Worm (Caenorhabditis elegans) whole organism, L4 larva: Measurements from ENCODE around the gene B0454.26.
A peak's percentile ranks its signal among the peaks of the same experiment; 100 is the strongest.

Source experiments
- F26F4.8 ChIP-seq: fragments of 200-800 bp; sonication (Bioruptor generic); conservative IDR thresholded peaks from 2 replicates; pipeline ENCODE4 v1.3.6; 2022; ENCODE audit warnings: missing genetic modification characterization, missing compliant biosample characterization
- F37D6.2 ChIP-seq: sonication (generic microtip); optimal IDR thresholded peaks from 2 replicates; lab custom pipeline; 2016; ENCODE audit warnings: mild to moderate bottlenecking, missing genetic modification characterization, missing compliant biosample characterization
- F44E2.7 ChIP-seq: fragments of 200-800 bp; sonication (Bioruptor generic); IDR thresholded peaks from 2 replicates; pipeline ENCODE4 v2.1.2; 2022; ENCODE audit warnings: missing genetic modification characterization, missing compliant biosample characterization
- F49E8.2 ChIP-seq: sonication (generic microtip); optimal IDR thresholded peaks from 2 replicates; lab custom pipeline; 2016; ENCODE audit warnings: missing compliant biosample characterization, mild to moderate bottlenecking, missing genetic modification characterization, borderline replicate concordance
- T26A8.4 ChIP-seq: fragments of 200-800 bp; sonication (Bioruptor generic); IDR thresholded peaks from 2 replicates; pipeline ENCODE4 v1.3.6; 2022; ENCODE audit warnings: missing genetic modification characterization, missing compliant biosample characterization
- Y105C5A.15 ChIP-seq: fragments of 200-800 bp; sonication (Bioruptor generic); IDR thresholded peaks from 2 replicates; pipeline ENCODE4 v1.3.6; 2022; ENCODE audit warnings: missing genetic modification characterization, missing compliant biosample characterization
- Y48G9A.11 ChIP-seq: fragments of 200-800 bp; sonication (Bioruptor generic); IDR thresholded peaks from 2 replicates; pipeline ENCODE4 v1.3.6; 2022; ENCODE audit warnings: missing genetic modification reagents, missing genetic modification characterization, missing compliant biosample characterization
- Y75B8A.6 ChIP-seq: fragments of 200-800 bp; sonication (Bioruptor generic); IDR thresholded peaks from 2 replicates; pipeline ENCODE4 v1.3.6; 2022; ENCODE audit warnings: missing genetic modification reagents, missing genetic modification characterization, missing compliant biosample characterization
- ZK546.5 ChIP-seq, 2 experiments: sonication (generic microtip); optimal IDR thresholded peaks; 2 replicates each; lab custom pipeline; 2017; ENCODE audit warnings: missing biosample characterization in 2 of 2, missing genetic modification characterization in 2 of 2
- ama-1 ChIP-seq: fragments of 150-350 bp; optimal IDR thresholded peaks from 2 replicates; lab custom pipeline; 2014; ENCODE audit warnings: inconsistent platforms, mixed read lengths
- arid-1 ChIP-seq: fragments of 200-800 bp; sonication (Bioruptor generic); conservative IDR thresholded peaks from 2 replicates; pipeline ENCODE4 v1.3.6; 2022; ENCODE audit warnings: missing genetic modification reagents, missing genetic modification characterization, missing compliant biosample characterization
- ceh-28 ChIP-seq: fragments of 150-350 bp; optimal IDR thresholded peaks from 2 replicates; lab custom pipeline; 2014; ENCODE audit warnings: missing biosample characterization, missing genetic modification reagents, missing genetic modification characterization
- ceh-32 ChIP-seq: sonication (generic microtip); optimal IDR thresholded peaks from 2 replicates; lab custom pipeline; 2016; ENCODE audit warnings: mild to moderate bottlenecking, missing genetic modification characterization, missing compliant biosample characterization; ENCODE audit not compliant: poor library complexity
- ceh-44 ChIP-seq: fragments of 200-800 bp; sonication (Bioruptor generic); IDR thresholded peaks from 2 replicates; pipeline ENCODE4 v1.3.6; 2022; ENCODE audit warnings: missing genetic modification reagents, missing genetic modification characterization, missing compliant biosample characterization
- ceh-62 ChIP-seq: sonication (generic microtip); optimal IDR thresholded peaks from 2 replicates; lab custom pipeline; 2017; ENCODE audit warnings: missing biosample characterization, missing genetic modification characterization
- ctbp-1 ChIP-seq: fragments of 200-800 bp; sonication (Bioruptor generic); IDR thresholded peaks from 2 replicates; pipeline ENCODE4 v1.3.6; 2022; ENCODE audit warnings: missing genetic modification reagents, missing genetic modification characterization, missing compliant biosample characterization
- daf-12 ChIP-seq: fragments of 150-350 bp; optimal IDR thresholded peaks from 2 replicates; lab custom pipeline; 2014; ENCODE audit warnings: missing biosample characterization, missing genetic modification reagents, missing genetic modification characterization
- daf-16 ChIP-seq, 3 experiments: sonication (generic microtip); optimal IDR thresholded peaks; 2 replicates each; lab custom pipeline; 2016 to 2017; ENCODE audit warnings: missing genetic modification characterization in 3 of 3, missing genetic modification reagents in 3 of 3, mild to moderate bottlenecking in 2 of 3, missing compliant biosample characterization in 2 of 3, missing biosample characterization in 1 of 3, moderate library complexity in 1 of 3
- daf-19 ChIP-seq: fragments of 200-800 bp; sonication (Bioruptor generic); conservative IDR thresholded peaks from 2 replicates; pipeline ENCODE4 v1.3.6; 2022; ENCODE audit warnings: missing genetic modification characterization, missing compliant biosample characterization
- dmd-8 ChIP-seq: fragments of 200-800 bp; sonication (Bioruptor generic); IDR thresholded peaks from 2 replicates; pipeline ENCODE4 v1.3.6; 2022; ENCODE audit warnings: missing genetic modification characterization, missing compliant biosample characterization
- dmd-9 ChIP-seq: fragments of 200-800 bp; sonication (Bioruptor generic); IDR thresholded peaks from 2 replicates; pipeline ENCODE4 v1.3.6; 2022; ENCODE audit warnings: missing genetic modification reagents, missing genetic modification characterization, missing compliant biosample characterization
- dpl-1 ChIP-seq: fragments of 150-350 bp; optimal IDR thresholded peaks from 2 replicates; lab custom pipeline; 2014; ENCODE audit warnings: missing biosample characterization, missing genetic modification reagents, missing genetic modification characterization
- dve-1 ChIP-seq: sonication (generic microtip); optimal IDR thresholded peaks from 2 replicates; lab custom pipeline; 2017; ENCODE audit warnings: antibody characterized with exemption, mild to moderate bottlenecking, missing genetic modification characterization, missing compliant biosample characterization; ENCODE audit not compliant: insufficient read depth
- egl-27 ChIP-seq: sonication (generic microtip); optimal IDR thresholded peaks from 3 replicates; lab custom pipeline; 2017; ENCODE audit warnings: missing biosample characterization, missing genetic modification reagents, missing genetic modification characterization
- egl-43 ChIP-seq: fragments of 200-800 bp; sonication (Bioruptor generic); IDR thresholded peaks from 2 replicates; pipeline ENCODE4 v1.3.6; 2022; ENCODE audit warnings: missing genetic modification reagents, missing genetic modification characterization, missing compliant biosample characterization
- fos-1 ChIP-seq: fragments of 150-350 bp; optimal IDR thresholded peaks from 2 replicates; lab custom pipeline; 2014; ENCODE audit warnings: missing biosample characterization, missing genetic modification characterization
- hlh-30 ChIP-seq: sonication (generic microtip); optimal IDR thresholded peaks from 2 replicates; lab custom pipeline; 2017; ENCODE audit warnings: antibody characterized with exemption, mild to moderate bottlenecking, missing genetic modification characterization, missing compliant biosample characterization; ENCODE audit not compliant: insufficient read depth
- jun-1 ChIP-seq: fragments of 150-350 bp; optimal IDR thresholded peaks from 2 replicates; lab custom pipeline; 2014; ENCODE audit warnings: missing biosample characterization, missing genetic modification reagents, missing genetic modification characterization
- lin-13 ChIP-seq: fragments of 150-350 bp; optimal IDR thresholded peaks from 2 replicates; lab custom pipeline; 2014; ENCODE audit warnings: missing biosample characterization, missing genetic modification reagents, missing genetic modification characterization
- lin-39 ChIP-seq: fragments of 150-350 bp; optimal IDR thresholded peaks from 2 replicates; lab custom pipeline; 2014; ENCODE audit warnings: missing biosample characterization, missing genetic modification reagents, missing genetic modification characterization
- lsy-2 ChIP-seq, 2 experiments: fragments of 150-350 bp in 1 of 2; sonication (generic microtip) in 1 of 2; optimal IDR thresholded peaks; 2 replicates each; lab custom pipeline; 2014 to 2017; ENCODE audit warnings: missing biosample characterization in 2 of 2, missing genetic modification characterization in 2 of 2
- madf-5 ChIP-seq, 2 experiments: fragments of 200-800 bp; sonication (Bioruptor generic); IDR thresholded peaks; 2 replicates each; pipeline ENCODE4 v1.3.6; 2022; ENCODE audit warnings: missing compliant biosample characterization in 2 of 2, missing genetic modification characterization in 2 of 2
- mxl-2 ChIP-seq: fragments of 200-800 bp; sonication (Bioruptor generic); conservative IDR thresholded peaks from 2 replicates; pipeline ENCODE4 v1.3.6; 2022; ENCODE audit warnings: missing genetic modification reagents, missing genetic modification characterization, missing compliant biosample characterization
- nhr-25 ChIP-seq: sonication (generic microtip); optimal IDR thresholded peaks from 2 replicates; lab custom pipeline; 2017; ENCODE audit warnings: missing genetic modification characterization, mild to moderate bottlenecking, missing compliant biosample characterization, antibody characterized with exemption, moderate library complexity, borderline replicate concordance; ENCODE audit not compliant: insufficient read depth
- nhr-41 ChIP-seq: fragments of 200-800 bp; sonication (Bioruptor generic); IDR thresholded peaks from 2 replicates; pipeline ENCODE4 v1.3.6; 2022; ENCODE audit warnings: missing genetic modification reagents, missing genetic modification characterization, missing compliant biosample characterization
- nhr-42 ChIP-seq: fragments of 200-800 bp; sonication (Bioruptor generic); IDR thresholded peaks from 2 replicates; pipeline ENCODE4 v1.3.6; 2022; ENCODE audit warnings: missing genetic modification characterization, missing compliant biosample characterization
- nhr-6 ChIP-seq: fragments of 150-350 bp; optimal IDR thresholded peaks from 2 replicates; lab custom pipeline; 2014; ENCODE audit warnings: missing biosample characterization, missing genetic modification characterization
- nhr-76 ChIP-seq: fragments of 150-350 bp; optimal IDR thresholded peaks from 2 replicates; lab custom pipeline; 2014; ENCODE audit warnings: missing biosample characterization, missing genetic modification characterization
- nhr-77 ChIP-seq: fragments of 150-350 bp; optimal IDR thresholded peaks from 2 replicates; lab custom pipeline; 2014; ENCODE audit warnings: missing biosample characterization, missing genetic modification characterization
- php-3 ChIP-seq: fragments of 200-800 bp; sonication (Bioruptor generic); IDR thresholded peaks from 2 replicates; pipeline ENCODE4 v1.3.6; 2022; ENCODE audit warnings: missing genetic modification reagents, missing genetic modification characterization, missing compliant biosample characterization
- saeg-2 ChIP-seq: fragments of 200-800 bp; sonication (Bioruptor generic); IDR thresholded peaks from 2 replicates; pipeline ENCODE4 v1.3.6; 2022; ENCODE audit warnings: missing genetic modification reagents, missing genetic modification characterization, missing compliant biosample characterization
- set-16 ChIP-seq: fragments of 200-800 bp; sonication (Bioruptor generic); IDR thresholded peaks from 2 replicates; pipeline ENCODE4 v1.3.6; 2022; ENCODE audit warnings: missing genetic modification reagents, missing genetic modification characterization, missing compliant biosample characterization
- snpc-4 ChIP-seq: fragments of 150-350 bp; optimal IDR thresholded peaks from 2 replicates; lab custom pipeline; 2014; ENCODE audit warnings: missing biosample characterization, missing genetic modification characterization
- spr-1 ChIP-seq: sonication (generic microtip); optimal IDR thresholded peaks from 2 replicates; lab custom pipeline; 2016; ENCODE audit warnings: mild to moderate bottlenecking, missing genetic modification characterization, missing compliant biosample characterization
- tra-1 ChIP-seq: fragments of 200-800 bp; sonication (Bioruptor generic); IDR thresholded peaks from 2 replicates; pipeline ENCODE4 v1.3.6; 2022; ENCODE audit warnings: missing genetic modification reagents, missing genetic modification characterization, missing compliant biosample characterization
- unc-62 ChIP-seq, 3 experiments: fragments of 150-350 bp in 1 of 3; sonication (generic microtip); optimal IDR thresholded peaks in 2 of 3; peaks in 1 of 3; 1 replicate in 1 of 3; 2 replicates in 2 of 3; lab custom pipeline; 2014 to 2017; ENCODE audit warnings: missing biosample characterization in 3 of 3, missing genetic modification characterization in 3 of 3, missing genetic modification reagents in 3 of 3, missing genotype in 1 of 3
- vab-7 ChIP-seq: fragments of 200-800 bp; sonication (Bioruptor generic); IDR thresholded peaks from 2 replicates; pipeline ENCODE4 v1.3.6; 2022; ENCODE audit warnings: missing genetic modification reagents, missing genetic modification characterization, missing compliant biosample characterization
- zip-11 ChIP-seq: fragments of 200-800 bp; sonication (Bioruptor generic); IDR thresholded peaks from 2 replicates; pipeline ENCODE4 v1.3.6; 2022; ENCODE audit warnings: missing genetic modification characterization, missing compliant biosample characterization
- zip-2 ChIP-seq: fragments of 150-350 bp; optimal IDR thresholded peaks from 2 replicates; lab custom pipeline; 2014; ENCODE audit warnings: missing biosample characterization, missing genetic modification characterization
- ztf-7 ChIP-seq: fragments of 150-350 bp; optimal IDR thresholded peaks from 2 replicates; lab custom pipeline; 2014; ENCODE audit warnings: missing biosample characterization, missing genetic modification characterization

Gene B0454.26

DNA sequence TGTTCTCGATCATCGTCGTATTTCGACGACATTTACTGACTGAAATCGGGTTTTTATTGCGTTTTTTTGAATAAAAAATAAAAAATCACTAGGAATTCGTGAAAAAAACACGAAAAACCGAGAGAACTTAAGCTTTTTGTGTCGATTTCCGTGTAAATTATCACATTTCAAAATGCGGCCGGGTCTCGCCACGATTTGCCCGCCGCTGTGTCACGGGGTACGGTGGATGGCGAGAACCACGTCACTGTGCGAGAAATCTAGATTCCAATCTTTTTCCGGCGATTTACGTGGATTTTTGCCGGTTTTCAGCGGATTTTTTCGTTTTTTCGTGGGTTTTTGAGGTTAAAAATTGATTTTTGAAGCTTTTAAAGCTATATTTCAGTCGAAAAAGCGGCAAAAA, 38.6 kb upstream of the B0454.26 start, which contains the start of gene Y25C1A.8 (continued):
- TF ChIP-seq saeg-2 (GFP tag; lab: Robert Waterston, UW) (0 out of 2 replicates have a peak, but pooled peaks have one; percentile 50), F44E2.7 (GFP tag; lab: Robert Waterston, UW) (peak; percentile 70; the same call in 1 of the 2 replicates), hlh-30 (tag; lab: Kevin White, UChicago) (peak; percentile 92), snpc-4 (tag; lab: Kevin White, UChicago) (peak; percentile 48), zip-11 (GFP tag; lab: Robert Waterston, UW) (no peak), lin-13 (GFP tag; lab: Kevin White, UChicago) (peak; percentile 87), F26F4.8 (no peak), madf-5 (GFP tag; IDR thresholded peaks at IDR 0.05; lab: Robert Waterston, UW) (no peak), spr-1 (tag; lab: Kevin White, UChicago) (peak; percentile 92), ceh-28 (no peak), fos-1 (no peak), daf-16 (GFP tag; optimal IDR thresholded peaks at IDR 0.05; lab: Kevin White, UChicago) (peak in 1 of 2 experiments; percentile 54), daf-16 (tag; optimal IDR thresholded peaks at IDR 0.05; lab: Kevin White, UChicago) (peak; percentile 49), daf-12 (tag; lab: Kevin White, UChicago) (no peak), nhr-76 (tag; lab: Kevin White, UChicago) (no peak), nhr-25 (peak; percentile 7), egl-27 (tag; lab: Kevin White, UChicago) (no peak), F49E8.2 (tag; lab: Kevin White, UChicago) (peak; percentile 67), tra-1 (GFP tag; lab: Robert Waterston, UW) (peak; percentile 55; the same call in 1 of the 2 replicates), vab-7 (GFP tag; lab: Robert Waterston, UW) (peak; percentile 62), lin-39 (tag; lab: Kevin White, UChicago) (no peak), jun-1 (peak; percentile 78), ceh-44 (GFP tag; lab: Robert Waterston, UW) (0 out of 2 replicates have a peak, but pooled peaks have one; percentile 17), ama-1 (no peak), dmd-8 (GFP tag; lab: Robert Waterston, UW) (no peak), nhr-6 (tag; lab: Kevin White, UChicago) (peak; percentile 82), F37D6.2 (tag; lab: Kevin White, UChicago) (peak; percentile 78), ceh-62 (tag; lab: Kevin White, UChicago) (no peak), dmd-9 (GFP tag; lab: Robert Waterston, UW) (peak; percentile 71), Y48G9A.11 (GFP tag; lab: Robert Waterston, UW) (0 out of 2 replicates have a peak, but pooled peaks have one; percentile 31), Y75B8A.6 (no peak), nhr-77 (tag; lab: Kevin White, UChicago) (peak; percentile 63), T26A8.4 (GFP tag; lab: Robert Waterston, UW) (peak; percentile 95), zip-2 (tag; lab: Kevin White, UChicago) (peak; percentile 68), nhr-41 (GFP tag; lab: Robert Waterston, UW) (no peak), ctbp-1 (GFP tag; lab: Robert Waterston, UW) (peak; percentile 85), mxl-2 (GFP tag; lab: Robert Waterston, UW) (0 out of 2 replicates have a peak, but pooled peaks have one; percentile 49), ZK546.5 (tag; optimal IDR thresholded peaks at IDR 0.05; lab: Kevin White, UChicago) (no peak), set-16 (GFP tag; lab: Robert Waterston, UW) (peak; percentile 55; the same call in 1 of the 2 replicates), ztf-7 (tag; lab: Kevin White, UChicago) (peak; percentile 83), nhr-42 (GFP tag; lab: Robert Waterston, UW) (peak; percentile 75), arid-1 (peak; percentile 83), ceh-32 (tag; lab: Kevin White, UChicago) (peak; percentile 46), egl-43 (GFP tag; lab: Robert Waterston, UW) (peak; percentile 82), unc-62 (GFP tag; optimal IDR thresholded peaks at IDR 0.05 in 1 of 2; lab: Kevin White, UChicago) (peak in 1 of 2 experiments; percentile 92), unc-62 (tag; optimal IDR thresholded peaks at IDR 0.05; lab: Kevin White, UChicago) (no peak), daf-19 (GFP tag; lab: Robert Waterston, UW) (no peak), php-3 (GFP tag; lab: Robert Waterston, UW) (peak; percentile 89), dve-1 (tag; lab: Kevin White, UChicago) (peak; percentile 95), Y105C5A.15 (GFP tag; lab: Robert Waterston, UW) (no peak), dpl-1 (peak; percentile 84), lsy-2 (tag; optimal IDR thresholded peaks at IDR 0.05; lab: Kevin White, UChicago) (peak; percentile 99 to 100)
